Fruit fly (Drosophila melanogaster): Measurements from ENCODE around the gene sty.
A peak's percentile ranks its signal among the peaks of the same experiment; 100 is the strongest.

Gene sty

DNA sequence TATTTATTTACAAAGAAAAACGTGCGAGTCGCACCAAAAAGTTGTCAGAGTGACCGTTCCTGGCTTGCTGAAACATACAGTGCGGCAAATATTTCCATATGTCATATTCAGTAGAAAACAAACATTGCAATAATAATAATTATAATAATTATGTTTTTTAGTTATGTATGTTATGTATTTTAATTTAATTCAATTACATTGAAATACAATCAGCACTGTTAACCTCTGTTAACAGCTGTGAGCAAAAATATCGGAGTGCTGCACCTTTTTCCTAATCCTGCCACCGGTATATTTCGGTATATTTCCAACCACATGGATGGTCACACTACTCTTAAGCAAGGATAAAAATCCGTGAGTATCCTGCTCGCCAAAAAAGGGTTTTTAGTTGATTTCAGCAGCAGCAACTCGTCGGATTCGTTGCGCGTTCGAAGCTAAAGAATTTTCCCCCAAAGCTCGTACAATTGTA, 47.4 kb upstream of the sty start, which contains the start of the genes CG32267 and CG42324 (continued):
- TF ChIP-seq knrl (GFP tag; IDR thresholded peaks at IDR 0.05; ENCODE audit: partially characterized antibody) (peak; percentile 24; the same call in 1 of the 3 replicates), CG11695 (GFP tag; IDR thresholded peaks at IDR 0.05) (no peak), CG31224 (GFP tag; IDR thresholded peaks at IDR 0.05) (no peak), sim (GFP tag; IDR thresholded peaks at IDR 0.05) (no peak), hb (GFP tag; IDR thresholded peaks at IDR 0.05; ENCODE audit: partially characterized antibody) (no peak), dati (GFP tag; IDR thresholded peaks at IDR 0.05) (no peak), ftz-f1 (GFP tag; optimal IDR thresholded peaks at IDR 0.05) (no peak), CG6272 (GFP tag; IDR thresholded peaks at IDR 0.05) (no peak), salm (tag; optimal IDR thresholded peaks at IDR 0.05) (no peak), CG3838 (GFP tag; optimal IDR thresholded peaks at IDR 0.05) (no peak), Trl (optimal IDR thresholded peaks at IDR 0.05) (no peak), Trl (GFP tag; optimal IDR thresholded peaks at IDR 0.05) (no peak), Elba2 (GFP tag; optimal IDR thresholded peaks at IDR 0.05) (no peak), CG2116 (GFP tag; optimal IDR thresholded peaks at IDR 0.05) (no peak), CG6175 (GFP tag; IDR thresholded peaks at IDR 0.05) (no peak), pita (GFP tag; optimal IDR thresholded peaks at IDR 0.05) (peak; percentile 12), CG11504 (tag; optimal IDR thresholded peaks at IDR 0.05) (peak; percentile 1), CrebB (tag; optimal IDR thresholded peaks at IDR 0.05) (no peak)

DNA sequence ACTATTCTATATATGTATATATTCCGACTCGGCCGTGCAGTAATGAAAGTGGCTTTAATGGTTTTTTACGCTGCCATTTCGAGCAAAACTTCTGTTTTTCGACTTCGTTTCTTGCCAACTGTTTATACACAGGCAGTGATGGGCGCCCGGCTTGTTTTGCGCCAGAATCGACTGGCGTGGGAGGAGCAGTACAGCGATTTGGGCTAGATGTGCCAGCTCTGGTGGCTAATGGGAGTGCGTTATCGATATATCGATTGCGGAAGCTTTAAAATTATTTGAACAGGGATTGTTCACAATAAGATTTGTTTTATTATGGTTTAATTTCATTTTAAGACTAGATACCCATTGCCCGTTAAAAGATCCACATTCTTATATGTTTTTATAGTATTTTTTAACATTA, 46.4 kb upstream of the sty start, which contains the start of gene CG14971:
CG14971 (minus strand) TSS at position 136 of the 400 bp plus-strand sequence.
- TF ChIP-seq tx (GFP tag; optimal IDR thresholded peaks at IDR 0.05) (no peak), fd96Cb (tag; optimal IDR thresholded peaks at IDR 0.05) (no peak), scrt (GFP tag; optimal IDR thresholded peaks at IDR 0.05) (no peak), CG2875 (GFP tag; optimal IDR thresholded peaks at IDR 0.05) (no peak), CG15696 (tag; optimal IDR thresholded peaks at IDR 0.05) (peak; percentile 19), nmo (GFP tag; optimal IDR thresholded peaks at IDR 0.05) (peak; percentile 53), Sry-δ (GFP tag; optimal IDR thresholded peaks at IDR 0.05) (peak; percentile 80), H15 (GFP tag; IDR thresholded peaks at IDR 0.05) (no peak), Atf3 (GFP tag; optimal IDR thresholded peaks at IDR 0.05) (no peak), ase (GFP tag; IDR thresholded peaks at IDR 0.05) (no peak), mld (GFP tag; IDR thresholded peaks at IDR 0.05; ENCODE audit: partially characterized antibody) (peak; percentile 72; the same call in 2 of the 3 replicates), aop (GFP tag; IDR thresholded peaks at IDR 0.05) (no peak), MTF-1 (GFP tag; optimal IDR thresholded peaks at IDR 0.05; ENCODE audit: borderline replicate concordance) (no peak), hkb (optimal IDR thresholded peaks at IDR 0.05) (no peak), hkb (GFP tag; IDR thresholded peaks at IDR 0.05) (no peak), org-1 (GFP tag; optimal IDR thresholded peaks at IDR 0.05) (no peak), cas (GFP tag; IDR thresholded peaks at IDR 0.05) (0 out of 2 replicates have a peak, but pooled peaks have one; percentile 18), nom (GFP tag; optimal IDR thresholded peaks at IDR 0.05) (no peak), Spps (tag; optimal IDR thresholded peaks at IDR 0.05) (no peak), lmd (GFP tag; IDR thresholded peaks at IDR 0.05) (peak; percentile 48; the same call in 1 of the 2 replicates), tna (GFP tag; IDR thresholded peaks at IDR 0.05; ENCODE audit: partially characterized antibody) (peak; percentile 78), seq (GFP tag; IDR thresholded peaks at IDR 0.05) (no peak), pum (GFP tag; optimal IDR thresholded peaks at IDR 0.05) (peak; percentile 30), HHEX (GFP tag; optimal IDR thresholded peaks at IDR 0.05) (no peak), vfl (GFP tag; optimal IDR thresholded peaks at IDR 0.05) (peak; percentile 48), CG32532 (GFP tag; IDR thresholded peaks at IDR 0.05) (peak; percentile 53), CG6765 (GFP tag; optimal IDR thresholded peaks at IDR 0.05) (no peak), CrebB (tag; optimal IDR thresholded peaks at IDR 0.05) (no peak), unpg (GFP tag; optimal IDR thresholded peaks at IDR 0.05) (no peak), nerfin-2 (GFP tag; IDR thresholded peaks at IDR 0.05; ENCODE audit: partially characterized antibody) (peak; percentile 60), tap (tag; optimal IDR thresholded peaks at IDR 0.05) (no peak), Antp (GFP tag; optimal IDR thresholded peaks at IDR 0.05) (peak; percentile 53), CG7987 (GFP tag; optimal IDR thresholded peaks at IDR 0.05) (peak; percentile 54), mam (GFP tag; optimal IDR thresholded peaks at IDR 0.05) (peak; percentile 67)
